Worm (Caenorhabditis elegans) whole organism, L1 larva: ENCODE data around the gene trp-1.

ENCODE experiments used
- ces-1 ChIP-seq: fragments of 150-350 bp; optimal IDR thresholded peaks from 2 replicates; lab custom pipeline; 2014; ENCODE audit warnings: missing biosample characterization, missing genetic modification reagents, missing genetic modification characterization
- fkh-8 ChIP-seq: sonication (generic microtip); optimal IDR thresholded peaks from 2 replicates; lab custom pipeline; 2016; ENCODE audit warnings: mild to moderate bottlenecking, missing genetic modification characterization, missing compliant biosample characterization
- lin-35 ChIP-seq, 2 experiments: fragments of 150-350 bp; optimal IDR thresholded peaks; 2 replicates each; lab custom pipeline; 2014; ENCODE audit warnings: missing biosample characterization in 2 of 2, missing genetic modification characterization in 2 of 2, missing genetic modification reagents in 2 of 2
- nhr-76 ChIP-seq: sonication (generic microtip); optimal IDR thresholded peaks from 2 replicates; lab custom pipeline; 2017; ENCODE audit warnings: missing biosample characterization, missing genetic modification characterization
- nhr-77 ChIP-seq: fragments of 150-350 bp; optimal IDR thresholded peaks from 2 replicates; lab custom pipeline; 2014; ENCODE audit warnings: missing biosample characterization, missing genetic modification characterization
- pqm-1 ChIP-seq: sonication (generic microtip); optimal IDR thresholded peaks from 3 replicates; lab custom pipeline; 2017; ENCODE audit warnings: missing biosample characterization, missing genetic modification characterization
- skn-1 ChIP-seq: fragments of 150-350 bp; optimal IDR thresholded peaks from 2 replicates; lab custom pipeline; 2014; ENCODE audit warnings: missing biosample characterization, missing genetic modification characterization
- sox-4 ChIP-seq: sonication (generic microtip); optimal IDR thresholded peaks from 2 replicates; lab custom pipeline; 2016; ENCODE audit warnings: missing genetic modification characterization, missing compliant biosample characterization
- tbx-2 ChIP-seq: sonication (generic microtip); optimal IDR thresholded peaks from 2 replicates; lab custom pipeline; 2016; ENCODE audit warnings: missing genetic modification characterization, missing compliant biosample characterization
- unc-86 ChIP-seq: sonication (generic microtip); optimal IDR thresholded peaks from 2 replicates; lab custom pipeline; 2016; ENCODE audit warnings: missing genetic modification characterization, missing compliant biosample characterization

ce11 chrIII:8564372-8564771 is 29.4 kb downstream of the trp-1 start:
- no peak for TF ChIP-seq nhr-76
- TF ChIP-seq skn-1: no peak
- no peak for TF ChIP-seq pqm-1 (tag; lab: Kevin White, UChicago)
- TF ChIP-seq lin-35 (GFP tag; optimal IDR thresholded peaks at IDR 0.05; lab: Kevin White, UChicago): no peak
- TF ChIP-seq fkh-8 (tag; lab: Kevin White, UChicago): no peak
- TF ChIP-seq tbx-2: no peak
- TF ChIP-seq unc-86: no peak
- TF ChIP-seq nhr-77: no peak
- TF ChIP-seq ces-1 (GFP tag; lab: Kevin White, UChicago): no peak
- TF ChIP-seq sox-4 (tag; lab: Kevin White, UChicago): no peak
